Fruit fly (Drosophila melanogaster) whole organism, embryonic: ENCODE results near the gene CG33702.

Source experiments
- B-H2 ChIP-seq: fragments of 200-800 bp; sonication (Bioruptor generic); optimal IDR thresholded peaks from 2 replicates; lab custom pipeline; 2018; ENCODE audit warnings: missing biosample characterization, mild to moderate bottlenecking, missing genetic modification characterization
- CG10147 ChIP-seq: fragments of 200-800 bp; sonication (Bioruptor generic); optimal IDR thresholded peaks from 2 replicates; lab custom pipeline; 2019; ENCODE audit warnings: missing biosample characterization, mild to moderate bottlenecking, missing genetic modification characterization, moderate library complexity
- CG11093 ChIP-seq: fragments of 200-800 bp; sonication (Bioruptor generic); IDR thresholded peaks from 3 replicates; pipeline ENCODE4 v1.3.6; 2022; ENCODE audit warnings: missing biosample characterization, missing genetic modification characterization
- CG11504 ChIP-seq: fragments of 200-800 bp; sonication (Bioruptor generic); optimal IDR thresholded peaks from 3 replicates; lab custom pipeline; 2019; ENCODE audit warnings: missing biosample characterization, mild to moderate bottlenecking, missing genetic modification characterization, moderate library complexity
- CG12236 ChIP-seq: fragments of 200-800 bp; sonication (Bioruptor generic); optimal IDR thresholded peaks from 2 replicates; lab custom pipeline; 2016; ENCODE audit warnings: missing biosample characterization, missing genetic modification characterization
- CG13123 ChIP-seq: fragments of 200-800 bp; sonication (Bioruptor generic); optimal IDR thresholded peaks from 2 replicates; lab custom pipeline; 2016; ENCODE audit warnings: missing biosample characterization, missing genetic modification characterization
- CG14441 ChIP-seq: fragments of 200-800 bp; sonication (Bioruptor generic); IDR thresholded peaks from 2 replicates; pipeline ENCODE4 v1.3.6; 2022; ENCODE audit warnings: missing biosample characterization, missing genetic modification characterization
- CG14710 ChIP-seq: fragments of 200-800 bp; sonication (Bioruptor generic); optimal IDR thresholded peaks from 3 replicates; lab custom pipeline; 2019; ENCODE audit warnings: missing biosample characterization, mild to moderate bottlenecking, missing genetic modification characterization, moderate library complexity
- CG17568 ChIP-seq: fragments of 200-800 bp; sonication (Bioruptor generic); optimal IDR thresholded peaks from 2 replicates; lab custom pipeline; 2018; ENCODE audit warnings: missing biosample characterization, mild to moderate bottlenecking, missing genetic modification characterization, moderate library complexity
- CG18011 ChIP-seq: fragments of 200-800 bp; sonication (Bioruptor generic); optimal IDR thresholded peaks from 2 replicates; lab custom pipeline; 2017; ENCODE audit warnings: missing biosample characterization, missing genetic modification characterization, mild to moderate bottlenecking, moderate library complexity, missing genotype
- CG2116 ChIP-seq: fragments of 200-800 bp; sonication (Bioruptor generic); optimal IDR thresholded peaks from 3 replicates; lab custom pipeline; 2018; ENCODE audit warnings: missing biosample characterization, mild to moderate bottlenecking, missing genetic modification characterization
- CG2712 ChIP-seq: fragments of 200-800 bp; optimal IDR thresholded peaks from 3 replicates; lab custom pipeline; 2019; ENCODE audit warnings: missing biosample characterization, mild to moderate bottlenecking, missing genetic modification characterization, moderate library complexity
- CG32772 ChIP-seq: fragments of 200-800 bp; sonication (Bioruptor generic); IDR thresholded peaks from 2 replicates; pipeline ENCODE4 v1.3.6; 2022; ENCODE audit warnings: missing biosample characterization, missing genetic modification characterization
- CG3407 ChIP-seq: fragments of 200-800 bp; sonication (Bioruptor generic); optimal IDR thresholded peaks from 2 replicates; lab custom pipeline; 2018; ENCODE audit warnings: missing biosample characterization, mild to moderate bottlenecking, missing genetic modification characterization
- CG34224 ChIP-seq: fragments of 200-800 bp; sonication (Bioruptor generic); IDR thresholded peaks from 3 replicates; pipeline ENCODE4 v1.3.6; 2022; ENCODE audit warnings: missing biosample characterization, missing genetic modification characterization; ENCODE audit not compliant: partially characterized antibody
- CG3726 ChIP-seq: fragments of 200-800 bp; sonication (Bioruptor generic); IDR thresholded peaks from 3 replicates; pipeline ENCODE4, ENCODE4 v1.3.6; 2022; ENCODE audit warnings: missing biosample characterization, missing genetic modification characterization
- CG3847 ChIP-seq: fragments of 200-800 bp; sonication (Bioruptor generic); IDR thresholded peaks from 2 replicates; pipeline ENCODE4 v1.3.6; 2022; ENCODE audit warnings: missing biosample characterization, missing genetic modification characterization
- CG43689 ChIP-seq: fragments of 200-800 bp; sonication (Bioruptor generic); IDR thresholded peaks from 2 replicates; pipeline ENCODE4 v1.3.6; 2022; ENCODE audit warnings: missing biosample characterization, missing genetic modification characterization
- CG4707 ChIP-seq: fragments of 200-800 bp; sonication (Bioruptor generic); optimal IDR thresholded peaks from 2 replicates; lab custom pipeline; 2018; ENCODE audit warnings: missing biosample characterization, mild to moderate bottlenecking, missing genetic modification characterization, moderate library complexity
- CG6654 ChIP-seq: fragments of 200-800 bp; sonication (Bioruptor generic); optimal IDR thresholded peaks from 2 replicates; lab custom pipeline; 2017; ENCODE audit warnings: missing biosample characterization, mild to moderate bottlenecking, missing genetic modification characterization
- CG6683 ChIP-seq: fragments of 200-800 bp; sonication (Bioruptor generic); optimal IDR thresholded peaks from 2 replicates; lab custom pipeline; 2017; ENCODE audit warnings: missing biosample characterization, mild to moderate bottlenecking, missing genetic modification characterization, missing genetic modification reagents
- CG6765 ChIP-seq: fragments of 200-800 bp; sonication (Bioruptor generic); optimal IDR thresholded peaks from 3 replicates; lab custom pipeline; 2017; ENCODE audit warnings: missing biosample characterization, mild to moderate bottlenecking, missing genetic modification characterization
- CG6791 ChIP-seq: fragments of 200-800 bp; sonication (Bioruptor generic); IDR thresholded peaks from 3 replicates; pipeline ENCODE4 v1.3.6; 2022; ENCODE audit warnings: missing biosample characterization, missing genetic modification characterization; ENCODE audit not compliant: partially characterized antibody
- CG9932 ChIP-seq: fragments of 200-800 bp; sonication (Bioruptor generic); IDR thresholded peaks from 2 replicates; pipeline ENCODE4 v1.3.6; 2022; ENCODE audit warnings: missing biosample characterization, missing genetic modification characterization
- H15 ChIP-seq: fragments of 200-800 bp; sonication (Bioruptor generic); IDR thresholded peaks from 3 replicates; pipeline ENCODE4 v1.3.6; 2022; ENCODE audit warnings: missing biosample characterization, missing genetic modification characterization
- Hr39 ChIP-seq: fragments of >200 bp; optimal IDR thresholded peaks from 2 replicates; lab custom pipeline; 2017
- Hr51 ChIP-seq, 2 experiments: fragments of 200-800 bp; sonication (Bioruptor generic); optimal IDR thresholded peaks; 2 replicates in 1 of 2; 3 replicates in 1 of 2; lab custom pipeline; 2016 to 2018; ENCODE audit warnings: missing biosample characterization in 2 of 2, missing genetic modification characterization in 2 of 2, mild to moderate bottlenecking in 1 of 2, moderate library complexity in 1 of 2
- Jarid2 ChIP-seq: fragments of 200-800 bp; sonication (Bioruptor generic); optimal IDR thresholded peaks from 3 replicates; lab custom pipeline; 2017; ENCODE audit warnings: mild to moderate bottlenecking, missing biosample characterization, missing genetic modification reagents, missing genetic modification characterization
- Lim3 ChIP-seq: fragments of 200-800 bp; sonication (Bioruptor generic); IDR thresholded peaks from 2 replicates; pipeline ENCODE4 v1.3.6; 2022; ENCODE audit warnings: missing biosample characterization, missing genetic modification characterization
- MTF-1 ChIP-seq: fragments of 200-800 bp; sonication (Bioruptor generic); optimal IDR thresholded peaks from 2 replicates; lab custom pipeline; 2018; ENCODE audit warnings: missing biosample characterization, mild to moderate bottlenecking, missing genetic modification characterization, borderline replicate concordance
- NC2β ChIP-seq: fragments of 200-800 bp; sonication (Bioruptor generic); optimal IDR thresholded peaks from 2 replicates; lab custom pipeline; 2016; ENCODE audit warnings: missing biosample characterization, missing genetic modification characterization
- Nf-YB ChIP-seq: fragments of 200-800 bp; sonication (Bioruptor generic); optimal IDR thresholded peaks from 3 replicates; lab custom pipeline; 2019; ENCODE audit warnings: missing biosample characterization, mild to moderate bottlenecking, missing genetic modification characterization, moderate library complexity
- Oaz ChIP-seq: fragments of 200-800 bp; sonication (Bioruptor generic); IDR thresholded peaks from 2 replicates; pipeline ENCODE4 v1.3.6; 2022; ENCODE audit warnings: missing biosample characterization, missing genetic modification characterization
- Ravus ChIP-seq: fragments of 200-800 bp; sonication (Bioruptor generic); IDR thresholded peaks from 2 replicates; pipeline ENCODE4 v1.3.6; 2022; ENCODE audit warnings: missing biosample characterization, missing genetic modification characterization
- Six4 ChIP-seq: fragments of 200-800 bp; sonication (Bioruptor generic); optimal IDR thresholded peaks from 2 replicates; lab custom pipeline; 2016; ENCODE audit warnings: missing biosample characterization, missing genetic modification characterization
- Sry-β ChIP-seq: fragments of 200-800 bp; sonication (Bioruptor generic); optimal IDR thresholded peaks from 2 replicates; lab custom pipeline; 2018; ENCODE audit warnings: missing biosample characterization, mild to moderate bottlenecking, missing genetic modification characterization, moderate library complexity
- chn ChIP-seq: fragments of 200-800 bp; sonication (Bioruptor generic); optimal IDR thresholded peaks from 2 replicates; lab custom pipeline; 2016; ENCODE audit warnings: missing biosample characterization, missing genetic modification characterization
- crol ChIP-seq: fragments of 200-800 bp; sonication (Bioruptor generic); IDR thresholded peaks from 2 replicates; pipeline ENCODE4 v1.3.6; 2022; ENCODE audit warnings: missing biosample characterization, missing genetic modification characterization
- disco-r ChIP-seq: fragments of 200-800 bp; sonication (Bioruptor generic); optimal IDR thresholded peaks from 2 replicates; lab custom pipeline; 2016; ENCODE audit warnings: missing biosample characterization, missing genetic modification characterization
- dmrt99B ChIP-seq: fragments of 200-800 bp; sonication (Bioruptor generic); optimal IDR thresholded peaks from 2 replicates; lab custom pipeline; 2018; ENCODE audit warnings: missing biosample characterization, mild to moderate bottlenecking, missing genetic modification characterization, moderate library complexity
- ewg ChIP-seq: fragments of 200-800 bp; sonication (Bioruptor generic); optimal IDR thresholded peaks from 3 replicates; lab custom pipeline; 2017; ENCODE audit warnings: mild to moderate bottlenecking, missing biosample characterization, missing genetic modification reagents, missing genetic modification characterization
- fd102C ChIP-seq: fragments of 200-800 bp; sonication (Bioruptor generic); optimal IDR thresholded peaks from 2 replicates; lab custom pipeline; 2018; ENCODE audit warnings: missing biosample characterization, mild to moderate bottlenecking, missing genetic modification characterization, moderate library complexity
- fd96Cb ChIP-seq: fragments of 200-800 bp; sonication (Bioruptor generic); optimal IDR thresholded peaks from 2 replicates; lab custom pipeline; 2018; ENCODE audit warnings: missing biosample characterization, mild to moderate bottlenecking, missing genetic modification characterization, moderate library complexity
- fru ChIP-seq: fragments of >200 bp; optimal IDR thresholded peaks from 2 replicates; lab custom pipeline; 2017
- lab ChIP-seq: fragments of 200-800 bp; sonication (Bioruptor generic); optimal IDR thresholded peaks from 3 replicates; lab custom pipeline; 2017; ENCODE audit warnings: missing biosample characterization, missing genetic modification characterization, mild to moderate bottlenecking, moderate library complexity, missing genetic modification reagents
- lov ChIP-seq, 2 experiments: fragments of 200-800 bp in 1 of 2; fragments of >200 bp in 1 of 2; sonication (Bioruptor generic) in 1 of 2; IDR thresholded peaks in 1 of 2; optimal IDR thresholded peaks in 1 of 2; 2 replicates in 1 of 2; 3 replicates in 1 of 2; pipeline versions ENCODE4 v1.3.6 to Lab custom; 2017 to 2022; ENCODE audit warnings: missing biosample characterization in 1 of 2, missing genetic modification characterization in 1 of 2
- luna ChIP-seq: fragments of 200-800 bp; sonication (Bioruptor generic); optimal IDR thresholded peaks from 2 replicates; lab custom pipeline; 2016; ENCODE audit warnings: missing biosample characterization, missing genetic modification characterization
- odd ChIP-seq: fragments of 200-800 bp; sonication (Bioruptor generic); optimal IDR thresholded peaks from 2 replicates; lab custom pipeline; 2017; ENCODE audit warnings: missing biosample characterization, mild to moderate bottlenecking, missing genetic modification characterization
- pzg ChIP-seq: fragments of 200-800 bp; sonication (Bioruptor generic); optimal IDR thresholded peaks from 3 replicates; lab custom pipeline; 2018; ENCODE audit warnings: missing biosample characterization, mild to moderate bottlenecking, missing genetic modification characterization, moderate library complexity
- schlank ChIP-seq: fragments of 200-800 bp; sonication (Bioruptor generic); optimal IDR thresholded peaks from 2 replicates; lab custom pipeline; 2018; ENCODE audit warnings: missing biosample characterization, mild to moderate bottlenecking, missing genetic modification characterization
- trh ChIP-seq: fragments of 200-800 bp; sonication (Bioruptor generic); optimal IDR thresholded peaks from 2 replicates; lab custom pipeline; 2016; ENCODE audit warnings: missing biosample characterization, missing genetic modification characterization

The CG33702 gene

dm6 chr3L:9546875-9547324 lies 33.7 kb upstream of the CG33702 start, which contains the start of gene CG42673 (continued):
- no peak for TF ChIP-seq CG6765 (GFP tag; lab: Kevin White, UChicago)
- no peak for TF ChIP-seq CG6683 (GFP tag; lab: Kevin White, UChicago)
- TF ChIP-seq CG6654 (GFP tag; lab: Kevin White, UChicago): no peak
- TF ChIP-seq disco-r (GFP tag; lab: Kevin White, UChicago): no peak
- TF ChIP-seq CG18011 (GFP tag; lab: Kevin White, UChicago): no peak
- TF ChIP-seq chn (GFP tag; lab: Kevin White, UChicago): no peak
- TF ChIP-seq Six4: no peak
- TF ChIP-seq CG11504 (tag; lab: Kevin White, UChicago): no peak
- no peak for TF ChIP-seq CG4707 (GFP tag; lab: Kevin White, UChicago)
- TF ChIP-seq Nf-YB (GFP tag; lab: Kevin White, UChicago): peak; percentile 98
- TF ChIP-seq fd102C (GFP tag; lab: Kevin White, UChicago): no peak
- TF ChIP-seq fd96Cb: no peak
- peak; percentile 16 for TF ChIP-seq CG10147
- peak; percentile 5 for TF ChIP-seq dmrt99B (tag; lab: Kevin White, UChicago)
- TF ChIP-seq CG32772: no peak
- TF ChIP-seq lov (optimal IDR thresholded peaks at IDR 0.05; lab: Kevin White, UChicago): no peak
- TF ChIP-seq lov (GFP tag; IDR thresholded peaks at IDR 0.05; lab: Robert Waterston, UW): no peak
- no peak for TF ChIP-seq CG2712 (tag; lab: Kevin White, UChicago)
- TF ChIP-seq CG34224: 0 out of 3 replicates have a peak, but pooled peaks have one; percentile 39
- no peak for TF ChIP-seq pzg (GFP tag; lab: Kevin White, UChicago)
- peak; percentile 98 for TF ChIP-seq crol (GFP tag; lab: Robert Waterston, UW)
- TF ChIP-seq B-H2: peak; percentile 3
- TF ChIP-seq CG9932 (GFP tag; lab: Robert Waterston, UW): no peak
- no peak for TF ChIP-seq CG3407
- no peak for TF ChIP-seq Lim3 (GFP tag; lab: Robert Waterston, UW)
- peak; percentile 17 for TF ChIP-seq lab (GFP tag; lab: Kevin White, UChicago)
- no peak for TF ChIP-seq CG2116 (GFP tag; lab: Kevin White, UChicago)
- no peak for TF ChIP-seq CG12236 (GFP tag; lab: Kevin White, UChicago)
- TF ChIP-seq CG14441 (GFP tag; lab: Robert Waterston, UW): no peak
- TF ChIP-seq CG3847 (GFP tag; lab: Robert Waterston, UW): no peak
- TF ChIP-seq fru: no peak
- TF ChIP-seq CG13123 (GFP tag; lab: Kevin White, UChicago): no peak
- peak; percentile 95 for TF ChIP-seq Jarid2 (GFP tag; lab: Kevin White, UChicago)
- TF ChIP-seq Ravus (GFP tag; lab: Robert Waterston, UW): no peak
- TF ChIP-seq CG43689 (GFP tag; lab: Robert Waterston, UW): no peak
- peak; percentile 26 for TF ChIP-seq odd (GFP tag; lab: Kevin White, UChicago)
- no peak for TF ChIP-seq H15
- no peak for TF ChIP-seq CG6791
- TF ChIP-seq schlank (tag; lab: Kevin White, UChicago): no peak
- TF ChIP-seq Oaz (GFP tag; lab: Robert Waterston, UW): no peak
- TF ChIP-seq CG11093 (GFP tag; lab: Robert Waterston, UW): no peak
- TF ChIP-seq ewg (GFP tag; lab: Kevin White, UChicago): no peak
- no peak for TF ChIP-seq CG3726 (GFP tag; lab: Robert Waterston, UW)
- no peak for TF ChIP-seq trh (GFP tag; lab: Kevin White, UChicago)
- no peak for TF ChIP-seq Hr39 (lab: Kevin White, UChicago)
- no peak for TF ChIP-seq CG17568
- TF ChIP-seq Hr51 (GFP tag; optimal IDR thresholded peaks at IDR 0.05; lab: Kevin White, UChicago): no peak
- no peak for TF ChIP-seq Sry-β (GFP tag; lab: Kevin White, UChicago)
- TF ChIP-seq MTF-1 (GFP tag; lab: Kevin White, UChicago): peak; percentile 42
- TF ChIP-seq luna (GFP tag; lab: Kevin White, UChicago): no peak
- no peak for TF ChIP-seq NC2β (GFP tag; lab: Kevin White, UChicago)
- TF ChIP-seq CG14710 (tag; lab: Kevin White, UChicago): no peak
